Worm (Caenorhabditis elegans) whole organism, L3 larva: ENCODE results near the gene C33A11.2.

ENCODE experiments used
- ama-1 ChIP-seq: fragments of 150-350 bp; optimal IDR thresholded peaks from 2 replicates; lab custom pipeline; 2018
- ceh-16 ChIP-seq: sonication (generic microtip); optimal IDR thresholded peaks from 2 replicates; lab custom pipeline; 2017; ENCODE audit warnings: missing biosample characterization, missing genetic modification characterization
- ceh-28 ChIP-seq: fragments of 150-350 bp; optimal IDR thresholded peaks from 2 replicates; lab custom pipeline; 2014; ENCODE audit warnings: missing biosample characterization, missing genetic modification reagents, missing genetic modification characterization
- ceh-82 ChIP-seq: fragments of 150-350 bp; optimal IDR thresholded peaks from 2 replicates; lab custom pipeline; 2014; ENCODE audit warnings: missing biosample characterization, missing genetic modification characterization
- ceh-9 ChIP-seq: sonication (generic microtip); optimal IDR thresholded peaks from 2 replicates; lab custom pipeline; 2018; ENCODE audit warnings: missing biosample characterization, missing genetic modification characterization
- egl-5 ChIP-seq: fragments of 150-350 bp; optimal IDR thresholded peaks from 2 replicates; lab custom pipeline; 2017; ENCODE audit warnings: missing biosample characterization, missing genetic modification reagents, missing genetic modification characterization, inconsistent platforms
- elt-1 ChIP-seq: fragments of 150-350 bp; optimal IDR thresholded peaks from 2 replicates; lab custom pipeline; 2014; ENCODE audit warnings: missing biosample characterization, missing genetic modification characterization
- elt-2 ChIP-seq: sonication (generic microtip); optimal IDR thresholded peaks from 2 replicates; lab custom pipeline; 2016; ENCODE audit warnings: missing genetic modification reagents, mild to moderate bottlenecking, missing genetic modification characterization, missing compliant biosample characterization
- elt-3 ChIP-seq, 3 experiments: fragments of 150-350 bp in 1 of 3; sonication (generic microtip) in 2 of 3; optimal IDR thresholded peaks; 2 replicates in 2 of 3; 4 replicates in 1 of 3; lab custom pipeline; 2014 to 2017; ENCODE audit warnings: missing biosample characterization in 3 of 3, missing genetic modification characterization in 3 of 3
- eor-1 ChIP-seq, 2 experiments: fragments of 150-350 bp; optimal IDR thresholded peaks; 2 replicates each; lab custom pipeline; 2014 to 2018; ENCODE audit warnings: missing biosample characterization in 2 of 2, missing genetic modification characterization in 2 of 2
- fkh-10 ChIP-seq: sonication (generic microtip); optimal IDR thresholded peaks from 2 replicates; lab custom pipeline; 2017; ENCODE audit warnings: missing biosample characterization, missing genetic modification reagents, missing genetic modification characterization
- fkh-2 ChIP-seq: fragments of 150-350 bp; optimal IDR thresholded peaks from 2 replicates; lab custom pipeline; 2014; ENCODE audit warnings: missing biosample characterization, missing genetic modification reagents, missing genetic modification characterization
- fos-1 ChIP-seq: fragments of 150-350 bp; optimal IDR thresholded peaks from 2 replicates; lab custom pipeline; 2014; ENCODE audit warnings: missing biosample characterization, missing genetic modification characterization
- hmg-11 ChIP-seq: sonication (generic microtip); optimal IDR thresholded peaks from 2 replicates; lab custom pipeline; 2016; ENCODE audit warnings: missing genetic modification characterization, missing compliant biosample characterization
- jun-1 ChIP-seq: fragments of 150-350 bp; optimal IDR thresholded peaks from 2 replicates; lab custom pipeline; 2014; ENCODE audit warnings: missing biosample characterization, missing genetic modification reagents, missing genetic modification characterization
- lin-15B ChIP-seq: fragments of 150-350 bp; optimal IDR thresholded peaks from 2 replicates; lab custom pipeline; 2014; ENCODE audit warnings: missing biosample characterization, missing genetic modification characterization
- lin-39 ChIP-seq: fragments of 150-350 bp; optimal IDR thresholded peaks from 2 replicates; lab custom pipeline; 2018; ENCODE audit warnings: missing biosample characterization, missing genetic modification reagents, missing genetic modification characterization
- mdl-1 ChIP-seq: fragments of 150-350 bp; optimal IDR thresholded peaks from 2 replicates; lab custom pipeline; 2014; ENCODE audit warnings: missing biosample characterization, missing genetic modification characterization
- mml-1 ChIP-seq: fragments of 150-350 bp; sonication (generic microtip); optimal IDR thresholded peaks from 3 replicates; lab custom pipeline; 2014; ENCODE audit warnings: missing biosample characterization, missing genetic modification characterization
- nfya-1 ChIP-seq: sonication (generic microtip); optimal IDR thresholded peaks from 2 replicates; lab custom pipeline; 2017; ENCODE audit warnings: missing genetic modification characterization, mild to moderate bottlenecking, missing compliant biosample characterization, antibody characterized with exemption, moderate library complexity; ENCODE audit not compliant: insufficient read depth
- nhr-11 ChIP-seq: fragments of 150-350 bp; optimal IDR thresholded peaks from 2 replicates; lab custom pipeline; 2014; ENCODE audit warnings: missing biosample characterization, missing genetic modification characterization
- nhr-12 ChIP-seq: fragments of 150-350 bp; optimal IDR thresholded peaks from 2 replicates; lab custom pipeline; 2014; ENCODE audit warnings: missing biosample characterization, missing genetic modification characterization
- nhr-23 ChIP-seq: fragments of 150-350 bp; optimal IDR thresholded peaks from 2 replicates; lab custom pipeline; 2014; ENCODE audit warnings: missing biosample characterization, missing genetic modification reagents, missing genetic modification characterization
- nhr-25 ChIP-seq: sonication (generic microtip); optimal IDR thresholded peaks from 2 replicates; lab custom pipeline; 2017; ENCODE audit warnings: missing biosample characterization, missing genetic modification characterization
- nhr-43 ChIP-seq: sonication (generic microtip); optimal IDR thresholded peaks from 2 replicates; lab custom pipeline; 2016; ENCODE audit warnings: mild to moderate bottlenecking, missing genetic modification characterization, missing compliant biosample characterization; ENCODE audit not compliant: poor library complexity, severe bottlenecking
- nhr-67 ChIP-seq: fragments of 150-350 bp; optimal IDR thresholded peaks from 2 replicates; lab custom pipeline; 2014; ENCODE audit warnings: missing biosample characterization, missing genetic modification characterization
- nhr-76 ChIP-seq: fragments of 150-350 bp; sonication (generic microtip); optimal IDR thresholded peaks from 5 replicates; lab custom pipeline; 2014; ENCODE audit warnings: missing biosample characterization, missing genetic modification characterization
- pha-4 ChIP-seq: fragments of 150-350 bp; optimal IDR thresholded peaks from 2 replicates; lab custom pipeline; 2014; ENCODE audit warnings: missing biosample characterization, missing genetic modification reagents, missing genetic modification characterization
- pqm-1 ChIP-seq: fragments of 150-350 bp; optimal IDR thresholded peaks from 2 replicates; lab custom pipeline; 2017; ENCODE audit warnings: missing biosample characterization, missing genetic modification characterization, inconsistent platforms
- sea-2 ChIP-seq: fragments of 150-350 bp; sonication (generic microtip); optimal IDR thresholded peaks from 4 replicates; lab custom pipeline; 2014; ENCODE audit warnings: missing biosample characterization, missing genetic modification reagents, missing genetic modification characterization
- snpc-4 ChIP-seq: fragments of 150-350 bp; optimal IDR thresholded peaks from 2 replicates; lab custom pipeline; 2014; ENCODE audit warnings: missing biosample characterization, missing genetic modification characterization
- tbx-2 ChIP-seq: sonication (generic microtip); optimal IDR thresholded peaks from 2 replicates; lab custom pipeline; 2016; ENCODE audit warnings: mild to moderate bottlenecking, missing genetic modification characterization, missing compliant biosample characterization
- unc-39 ChIP-seq: sonication (generic microtip); optimal IDR thresholded peaks from 4 replicates; lab custom pipeline; 2017; ENCODE audit warnings: missing biosample characterization, missing genetic modification characterization

Gene C33A11.2

DNA sequence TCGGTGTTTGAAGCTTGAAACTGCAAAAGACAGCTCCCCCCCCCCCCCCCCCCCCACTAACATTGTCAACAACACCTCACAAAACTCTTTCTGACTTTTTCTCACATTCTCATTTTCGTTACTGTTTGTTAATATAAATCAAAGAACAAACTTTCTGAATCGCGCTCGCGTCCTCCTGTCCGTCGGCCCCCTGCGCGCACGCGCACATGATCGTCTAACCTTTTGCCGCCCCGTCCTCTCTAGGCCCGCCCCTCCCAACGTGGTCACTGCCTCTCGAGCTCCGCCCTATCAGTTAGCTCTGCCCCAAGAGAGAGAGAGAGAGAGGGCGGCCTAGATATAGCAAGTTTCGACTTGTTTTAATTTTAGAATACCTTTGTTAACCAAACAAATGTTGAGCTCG lies 25.0 kb upstream of the C33A11.2 start:
- no peak for TF ChIP-seq eor-1 (tag; optimal IDR thresholded peaks at IDR 0.05; lab: Kevin White, UChicago)
- TF ChIP-seq nhr-23 (tag; lab: Kevin White, UChicago), result no peak
- no peak for TF ChIP-seq mml-1 (tag; lab: Kevin White, UChicago)
- TF ChIP-seq nhr-25 (tag; lab: Kevin White, UChicago), result no peak
- peak; percentile 62 for TF ChIP-seq lin-39 (tag; lab: Kevin White, UChicago)
- peak; percentile 58 for TF ChIP-seq pha-4 (tag; lab: Kevin White, UChicago)
- no peak for TF ChIP-seq jun-1 (tag; lab: Kevin White, UChicago)
- peak; percentile 41 for TF ChIP-seq nfya-1 (tag; lab: Kevin White, UChicago)
- TF ChIP-seq ceh-28 (tag; lab: Kevin White, UChicago), result no peak

DNA sequence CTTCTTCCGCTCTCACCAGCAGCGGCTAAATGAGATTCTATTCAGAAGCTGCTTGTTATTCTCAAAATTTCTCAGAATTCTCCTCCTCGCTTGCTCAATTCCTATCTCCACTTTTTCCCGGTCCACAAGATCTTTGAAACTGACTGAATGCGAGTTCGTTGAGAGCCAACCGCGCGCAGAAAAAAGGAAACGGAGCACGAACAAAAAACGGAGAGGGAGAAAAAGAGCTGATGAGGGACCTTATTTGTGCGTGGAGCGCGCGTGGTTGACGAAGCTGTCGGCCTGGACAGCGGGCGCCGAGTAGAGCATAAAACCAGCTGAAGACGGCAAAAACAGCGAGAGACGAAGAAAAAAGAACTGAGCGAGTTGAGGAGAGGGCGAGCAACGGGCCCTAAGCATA lies 23.7 kb upstream of the C33A11.2 start:
- TF ChIP-seq ama-1 (lab: Kevin White, UChicago) (peak; percentile 19), lin-39 (tag; lab: Kevin White, UChicago) (peak; percentile 30), nfya-1 (tag; lab: Kevin White, UChicago) (peak; percentile 48), nhr-43 (tag; lab: Kevin White, UChicago) (no peak), tbx-2 (tag; lab: Kevin White, UChicago) (peak; percentile 10), hmg-11 (peak; percentile 40), egl-5 (tag; lab: Kevin White, UChicago) (no peak), fkh-10 (GFP tag; lab: Kevin White, UChicago) (peak; percentile 92)

DNA sequence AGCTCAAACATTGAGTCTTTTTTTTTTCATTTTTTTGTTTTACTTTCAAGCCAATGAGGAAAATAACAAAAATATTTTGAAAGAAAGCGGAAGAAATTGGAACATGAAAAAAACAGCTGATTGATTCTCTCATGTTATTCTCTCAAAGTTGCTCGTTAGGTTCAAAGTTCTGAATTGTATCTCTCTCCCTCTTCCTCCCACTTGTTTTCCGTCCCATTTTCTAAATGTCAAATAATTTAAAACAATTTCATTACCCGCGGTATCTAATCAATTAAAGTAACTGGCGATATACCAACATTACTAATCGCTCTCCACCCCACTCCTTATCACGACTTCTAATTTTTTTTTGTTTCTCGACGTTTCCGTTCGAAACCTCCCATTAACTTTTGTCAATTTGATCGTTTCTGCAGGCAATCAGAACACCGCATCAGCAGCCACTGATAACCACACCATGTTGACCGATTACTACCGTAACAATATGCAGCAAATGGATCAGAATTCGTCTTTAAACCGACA lies 23.0 kb upstream of the C33A11.2 start:
- no peak for TF ChIP-seq nhr-25 (tag; lab: Kevin White, UChicago)
- TF ChIP-seq elt-3 (tag; optimal IDR thresholded peaks at IDR 0.05; lab: Kevin White, UChicago), result peak in 2 of 3 experiments; percentile 22 to 32
- peak; percentile 10 for TF ChIP-seq nhr-23 (tag; lab: Kevin White, UChicago)
- peak; percentile 28 for TF ChIP-seq elt-2 (tag; lab: Kevin White, UChicago)
- no peak for TF ChIP-seq mdl-1 (tag; lab: Kevin White, UChicago)

DNA sequence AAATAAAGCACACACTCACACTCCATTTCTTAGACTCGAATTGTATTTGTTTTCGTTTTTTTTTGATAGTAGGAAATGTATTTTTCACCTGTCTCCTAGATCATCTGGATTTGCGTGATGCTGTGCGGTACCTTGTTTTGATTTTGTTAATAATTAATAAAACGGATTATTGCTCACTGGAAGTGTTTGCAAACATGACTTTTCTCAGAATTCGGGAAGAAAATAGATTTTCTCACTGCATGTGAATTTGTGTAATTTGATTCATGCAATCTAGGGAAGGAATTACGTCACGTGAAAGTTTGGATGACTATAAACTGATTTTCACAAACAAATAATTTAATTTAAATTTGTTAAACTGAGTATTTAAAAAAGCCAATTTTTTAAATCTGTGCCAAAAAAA lies 21.8 kb upstream of the C33A11.2 start:
- TF ChIP-seq nfya-1 (tag; lab: Kevin White, UChicago), result no peak
- no peak for TF ChIP-seq snpc-4 (tag; lab: Kevin White, UChicago)
- TF ChIP-seq sea-2, result no peak
- TF ChIP-seq fos-1 (tag; lab: Kevin White, UChicago), result no peak
- peak; percentile 15 for TF ChIP-seq nhr-43 (tag; lab: Kevin White, UChicago)
- TF ChIP-seq ceh-9 (tag; lab: Kevin White, UChicago), result no peak
- TF ChIP-seq unc-39, result no peak
- TF ChIP-seq nhr-11, result peak; percentile 31
- TF ChIP-seq fkh-2, result no peak
- no peak for TF ChIP-seq ceh-16
- peak; percentile 61 for TF ChIP-seq nhr-23 (tag; lab: Kevin White, UChicago)
- no peak for TF ChIP-seq nhr-12
- no peak for TF ChIP-seq nhr-76 (tag; lab: Kevin White, UChicago)
- no peak for TF ChIP-seq pqm-1 (tag; lab: Kevin White, UChicago)
- no peak for TF ChIP-seq eor-1 (tag; optimal IDR thresholded peaks at IDR 0.05; lab: Kevin White, UChicago)
- TF ChIP-seq ceh-28 (tag; lab: Kevin White, UChicago), result peak; percentile 6
- TF ChIP-seq elt-1, result no peak
- no peak for TF ChIP-seq ceh-82 (tag; lab: Kevin White, UChicago)
- TF ChIP-seq nhr-25 (tag; lab: Kevin White, UChicago), result no peak
- no peak for TF ChIP-seq ama-1 (lab: Kevin White, UChicago)
- TF ChIP-seq fkh-10 (GFP tag; lab: Kevin White, UChicago), result no peak
- no peak for TF ChIP-seq mml-1 (tag; lab: Kevin White, UChicago)

DNA sequence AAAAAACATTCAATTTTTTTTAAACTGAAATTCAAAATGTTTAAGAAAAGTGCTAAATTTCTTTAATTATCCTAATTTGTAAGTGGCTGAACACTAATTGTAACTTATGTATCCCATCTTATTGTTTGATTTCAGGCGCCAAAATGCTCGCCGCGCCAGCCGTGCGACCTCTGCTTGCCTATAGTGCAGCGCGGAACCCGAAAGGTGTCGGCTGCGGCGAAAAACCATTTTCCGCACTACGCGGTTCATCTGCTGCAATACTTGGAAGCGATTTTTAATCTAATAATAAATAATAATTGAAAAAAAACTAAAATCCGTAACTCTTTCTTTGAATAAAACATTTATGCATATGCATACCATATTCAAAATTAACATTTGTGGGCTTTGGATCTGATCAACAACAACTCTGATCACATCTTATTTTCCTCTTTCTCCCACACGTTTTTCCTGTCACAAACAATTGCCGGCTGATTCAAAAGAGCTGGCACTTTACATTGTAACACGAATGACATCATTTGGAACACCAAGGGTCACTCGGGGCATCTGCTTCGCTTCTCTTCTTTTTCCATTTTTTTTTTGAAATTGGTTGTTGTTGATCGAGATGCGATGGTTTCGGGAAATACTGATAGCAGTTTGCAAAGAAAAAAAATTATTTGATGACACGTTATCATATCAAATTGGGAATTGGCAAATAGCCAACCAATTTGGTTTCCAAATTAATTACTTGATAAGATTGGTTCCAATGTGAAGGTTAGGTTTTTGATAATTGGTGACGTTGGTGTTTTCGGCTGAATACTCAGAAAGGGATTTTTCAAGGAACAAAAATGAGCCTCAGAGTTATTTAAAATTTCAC lies 20.2 kb upstream of the C33A11.2 start:
- TF ChIP-seq egl-5 (tag; lab: Kevin White, UChicago), result peak; percentile 29
- no peak for TF ChIP-seq lin-15B (tag; lab: Kevin White, UChicago)
- peak; percentile 41 for TF ChIP-seq elt-2 (tag; lab: Kevin White, UChicago)
- TF ChIP-seq ceh-16, result no peak
- TF ChIP-seq tbx-2 (tag; lab: Kevin White, UChicago), result no peak
- peak; percentile 25 for TF ChIP-seq lin-39 (tag; lab: Kevin White, UChicago)
- no peak for TF ChIP-seq fkh-10 (GFP tag; lab: Kevin White, UChicago)
- no peak for TF ChIP-seq nhr-67 (tag; lab: Kevin White, UChicago)
- TF ChIP-seq snpc-4 (tag; lab: Kevin White, UChicago), result peak; percentile 94
- TF ChIP-seq unc-39, result no peak
- peak; percentile 32 for TF ChIP-seq ceh-28 (tag; lab: Kevin White, UChicago)
- peak; percentile 33 for TF ChIP-seq pha-4 (tag; lab: Kevin White, UChicago)
